Fruit fly (Drosophila melanogaster): Measurements from ENCODE around the gene gpp.

DNA sequence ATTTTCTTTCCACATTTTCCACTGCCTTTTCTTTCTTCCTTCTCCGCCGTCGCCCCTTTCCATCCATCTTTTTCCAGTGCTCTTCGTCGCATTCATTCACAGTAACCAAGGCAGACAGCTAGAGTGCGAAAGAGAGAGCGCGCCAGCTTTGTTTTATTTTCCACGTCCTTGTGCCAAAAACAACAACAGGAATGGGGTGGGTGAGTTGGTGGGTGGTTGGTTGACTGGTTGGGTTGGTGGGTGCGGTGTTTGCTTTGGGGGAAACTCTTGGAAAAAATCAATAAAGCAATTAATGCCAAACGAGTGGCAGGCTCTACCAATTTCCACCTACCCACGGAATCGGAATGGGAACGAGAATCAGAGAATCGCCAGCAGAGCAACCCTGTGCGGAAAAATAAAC is 23.6 kb downstream of the gpp start:
- TF ChIP-seq fd96Ca (GFP tag; IDR thresholded peaks at IDR 0.05) (no peak), CG13204 (GFP tag; optimal IDR thresholded peaks at IDR 0.05) (peak; percentile 34), CG17806 (tag; optimal IDR thresholded peaks at IDR 0.05) (no peak)
